Fruit fly (Drosophila melanogaster) S2 (cell line): Measurements from ENCODE around the gene CG7006.

Experiments used
- CG8478 ChIP-seq: fragments of >200 bp; optimal IDR thresholded peaks from 2 replicates; lab custom pipeline; 2018
- CTCF ChIP-seq, 2 experiments: fragments of >200 bp; optimal IDR thresholded peaks; 2 replicates each; lab custom pipeline; 2018

dm6 chr3R:24850420-24850819, at the start of gene CG7006:
- TF ChIP-seq CG8478 (lab: Kevin White, UChicago) (no peak), CTCF (optimal IDR thresholded peaks at IDR 0.05; lab: Kevin White, UChicago) (no peak)
